Worm (Caenorhabditis elegans) whole organism, L4/young adult: ENCODE measurements around the gene rab-39.

Experiments
- W03F9.2 ChIP-seq: fragments of 150-350 bp; optimal IDR thresholded peaks from 2 replicates; lab custom pipeline; 2014; ENCODE audit warnings: missing biosample characterization, missing genetic modification characterization
- dao-5 ChIP-seq: sonication (generic microtip); optimal IDR thresholded peaks from 2 replicates; lab custom pipeline; 2016; ENCODE audit warnings: missing genotype, missing genetic modification characterization, moderate library complexity, missing compliant biosample characterization
- him-1 ChIP-seq: sonication (generic microtip); optimal IDR thresholded peaks from 2 replicates; lab custom pipeline; 2016; ENCODE audit warnings: missing genotype, missing genetic modification reagents, missing genetic modification characterization, missing compliant biosample characterization

- TF ChIP-seq dao-5 (tag; lab: Kevin White, UChicago) = no peak
- no peak for TF ChIP-seq him-1 (tag; lab: Kevin White, UChicago)
- TF ChIP-seq W03F9.2 (tag; lab: Kevin White, UChicago) = no peak
Measured at ce11 chrII:9284358-9285170, 38.2 kb downstream of the rab-39 start.
